Fruit fly (Drosophila melanogaster) whole organism, embryonic: ENCODE data around the gene CG14154.
A peak's percentile ranks its signal among the peaks of the same experiment; 100 is the strongest.

ENCODE experiments used
- Asciz ChIP-seq: fragments of 200-800 bp; sonication (Bioruptor generic); optimal IDR thresholded peaks from 2 replicates; lab custom pipeline; 2017; ENCODE audit warnings: missing biosample characterization, mild to moderate bottlenecking, missing genetic modification characterization, missing genetic modification reagents
- Awh ChIP-seq: fragments of 200-800 bp; sonication (Bioruptor generic); IDR thresholded peaks from 2 replicates; pipeline ENCODE4, ENCODE4 v1.3.6; 2022; ENCODE audit warnings: missing biosample characterization, missing genetic modification characterization
- B-H2 ChIP-seq: fragments of 200-800 bp; sonication (Bioruptor generic); optimal IDR thresholded peaks from 2 replicates; lab custom pipeline; 2018; ENCODE audit warnings: missing biosample characterization, mild to moderate bottlenecking, missing genetic modification characterization
- Bdp1 ChIP-seq: fragments of 200-800 bp; sonication (Bioruptor generic); optimal IDR thresholded peaks from 3 replicates; lab custom pipeline; 2016; ENCODE audit warnings: missing biosample characterization, missing genetic modification characterization
- CG10274 ChIP-seq: fragments of 200-800 bp; sonication (Bioruptor generic); optimal IDR thresholded peaks from 3 replicates; lab custom pipeline; 2017; ENCODE audit warnings: missing biosample characterization, mild to moderate bottlenecking, missing genetic modification characterization
- CG10321 ChIP-seq: fragments of 200-800 bp; sonication (Bioruptor generic); IDR thresholded peaks from 2 replicates; pipeline ENCODE4 v1.3.6; 2022; ENCODE audit warnings: missing biosample characterization, missing genetic modification characterization
- CG1233 ChIP-seq: fragments of 200-800 bp; sonication (Bioruptor generic); optimal IDR thresholded peaks from 4 replicates; lab custom pipeline; 2018; ENCODE audit warnings: missing biosample characterization, mild to moderate bottlenecking, missing genetic modification characterization
- CG13624 ChIP-seq: fragments of 200-800 bp; sonication (Bioruptor generic); optimal IDR thresholded peaks from 2 replicates; lab custom pipeline; 2016; ENCODE audit warnings: missing biosample characterization, missing genetic modification characterization
- CG15514 ChIP-seq: fragments of 200-800 bp; sonication (Bioruptor generic); optimal IDR thresholded peaks from 3 replicates; lab custom pipeline; 2017; ENCODE audit warnings: missing biosample characterization, missing genetic modification characterization, mild to moderate bottlenecking, moderate library complexity, missing genetic modification reagents
- CG17359 ChIP-seq: fragments of 200-800 bp; sonication (Bioruptor generic); optimal IDR thresholded peaks from 3 replicates; lab custom pipeline; 2018; ENCODE audit warnings: missing biosample characterization, mild to moderate bottlenecking, missing genetic modification characterization, moderate library complexity
- CG17361 ChIP-seq: fragments of 200-800 bp; sonication (Bioruptor generic); IDR thresholded peaks from 3 replicates; pipeline ENCODE4 v1.3.6; 2022; ENCODE audit warnings: missing biosample characterization, missing genetic modification characterization
- CG2678 ChIP-seq: fragments of 200-800 bp; sonication (Bioruptor generic); optimal IDR thresholded peaks from 3 replicates; lab custom pipeline; 2019; ENCODE audit warnings: missing biosample characterization, mild to moderate bottlenecking, missing genetic modification characterization, moderate library complexity
- CG2875 ChIP-seq: fragments of 200-800 bp; sonication (Bioruptor generic); optimal IDR thresholded peaks from 2 replicates; lab custom pipeline; 2017; ENCODE audit warnings: missing biosample characterization, mild to moderate bottlenecking, missing genetic modification characterization, missing genetic modification reagents
- CG3281 ChIP-seq: fragments of 200-800 bp; sonication (Bioruptor generic); optimal IDR thresholded peaks from 3 replicates; lab custom pipeline; 2017; ENCODE audit warnings: missing biosample characterization, mild to moderate bottlenecking, missing genetic modification characterization
- CG4707 ChIP-seq: fragments of 200-800 bp; sonication (Bioruptor generic); optimal IDR thresholded peaks from 2 replicates; lab custom pipeline; 2018; ENCODE audit warnings: missing biosample characterization, mild to moderate bottlenecking, missing genetic modification characterization, moderate library complexity
- CG7839 ChIP-seq: fragments of 200-800 bp; sonication (Bioruptor generic); optimal IDR thresholded peaks from 3 replicates; lab custom pipeline; 2018; ENCODE audit warnings: missing biosample characterization, mild to moderate bottlenecking, missing genetic modification characterization, moderate library complexity
- CG8089 ChIP-seq: fragments of 200-800 bp; sonication (Bioruptor generic); optimal IDR thresholded peaks from 3 replicates; lab custom pipeline; 2016; ENCODE audit warnings: missing biosample characterization, missing genetic modification characterization
- CG9797 ChIP-seq: fragments of 200-800 bp; sonication (Bioruptor generic); optimal IDR thresholded peaks from 3 replicates; lab custom pipeline; 2018; ENCODE audit warnings: missing biosample characterization, mild to moderate bottlenecking, missing genetic modification characterization
- CTCF ChIP-seq: fragments of 200-800 bp; sonication (Bioruptor generic); optimal IDR thresholded peaks from 2 replicates; lab custom pipeline; 2017; ENCODE audit warnings: missing biosample characterization, mild to moderate bottlenecking, missing genetic modification characterization, moderate library complexity
- Dip2 ChIP-seq: fragments of 200-800 bp; sonication (Bioruptor generic); IDR thresholded peaks from 2 replicates; pipeline ENCODE4 v1.3.6; 2022; ENCODE audit warnings: missing biosample characterization, missing genetic modification characterization
- Gsc ChIP-seq: fragments of 200-800 bp; sonication (Bioruptor generic); IDR thresholded peaks from 2 replicates; pipeline ENCODE4 v1.3.6; 2022; ENCODE audit warnings: missing biosample characterization, missing genetic modification characterization
- HLH54F ChIP-seq: fragments of 200-800 bp; sonication (Bioruptor generic); optimal IDR thresholded peaks from 3 replicates; lab custom pipeline; 2016; ENCODE audit warnings: missing biosample characterization, missing genetic modification characterization
- Lpt ChIP-seq: fragments of >200 bp; optimal IDR thresholded peaks from 2 replicates; lab custom pipeline; 2018; ENCODE audit warnings: missing biosample characterization, missing genetic modification characterization
- Mrtf ChIP-seq: fragments of 200-800 bp; sonication (Bioruptor generic); IDR thresholded peaks from 3 replicates; pipeline ENCODE4 v1.3.6; 2022; ENCODE audit warnings: missing biosample characterization, missing genetic modification characterization
- Side ChIP-seq: fragments of 200-800 bp; sonication (Bioruptor generic); optimal IDR thresholded peaks from 2 replicates; lab custom pipeline; 2016; ENCODE audit warnings: missing biosample characterization, missing genetic modification characterization
- Trl ChIP-seq, 3 experiments: fragments of >200 bp in 2 of 3; fragments of 200-800 bp in 1 of 3; sonication (Bioruptor generic) in 1 of 3; optimal IDR thresholded peaks; 2 replicates in 1 of 3; 3 replicates in 2 of 3; lab custom pipeline; 2016 to 2017; ENCODE audit warnings: missing biosample characterization in 1 of 3, missing genetic modification characterization in 1 of 3
- abd-A ChIP-seq: fragments of 200-800 bp; sonication (Bioruptor generic); optimal IDR thresholded peaks from 3 replicates; lab custom pipeline; 2019; ENCODE audit warnings: missing biosample characterization, mild to moderate bottlenecking, missing genetic modification characterization, moderate library complexity
- ac ChIP-seq: fragments of 200-800 bp; sonication (Bioruptor generic); optimal IDR thresholded peaks from 3 replicates; lab custom pipeline; 2017; ENCODE audit warnings: missing biosample characterization, mild to moderate bottlenecking, missing genetic modification characterization
- bbx ChIP-seq: fragments of 200-800 bp; sonication (Bioruptor generic); IDR thresholded peaks from 2 replicates; pipeline ENCODE4 v1.3.6; 2022; ENCODE audit warnings: missing biosample characterization, missing genetic modification characterization; ENCODE audit not compliant: partially characterized antibody
- bowl ChIP-seq: fragments of 200-800 bp; sonication (Bioruptor generic); IDR thresholded peaks from 2 replicates; pipeline ENCODE4 v1.3.6; 2022; ENCODE audit warnings: missing biosample characterization, missing genetic modification characterization
- cas ChIP-seq: fragments of 200-800 bp; sonication (Bioruptor generic); IDR thresholded peaks from 2 replicates; pipeline ENCODE4 v1.3.6; 2022; ENCODE audit warnings: missing biosample characterization, missing genetic modification characterization
- croc ChIP-seq: fragments of 200-800 bp; sonication (Bioruptor generic); conservative IDR thresholded peaks from 3 replicates; pipeline ENCODE4 v1.3.6; 2022; ENCODE audit warnings: missing biosample characterization, missing genetic modification characterization
- crol ChIP-seq: fragments of 200-800 bp; sonication (Bioruptor generic); IDR thresholded peaks from 2 replicates; pipeline ENCODE4 v1.3.6; 2022; ENCODE audit warnings: missing biosample characterization, missing genetic modification characterization
- dimm ChIP-seq: fragments of 200-800 bp; sonication (Bioruptor generic); IDR thresholded peaks from 2 replicates; pipeline ENCODE4 v1.3.6; 2022; ENCODE audit warnings: missing biosample characterization, missing genetic modification characterization
- dpn ChIP-seq, 2 experiments: fragments of 200-800 bp; sonication (Bioruptor generic); optimal IDR thresholded peaks; 3 replicates each; lab custom pipeline; 2016; ENCODE audit warnings: missing biosample characterization in 2 of 2, missing genetic modification characterization in 2 of 2
- fd102C ChIP-seq: fragments of 200-800 bp; sonication (Bioruptor generic); optimal IDR thresholded peaks from 2 replicates; lab custom pipeline; 2018; ENCODE audit warnings: missing biosample characterization, mild to moderate bottlenecking, missing genetic modification characterization, moderate library complexity
- fd64A ChIP-seq: fragments of 200-800 bp; sonication (Bioruptor generic); optimal IDR thresholded peaks from 3 replicates; lab custom pipeline; 2018; ENCODE audit warnings: missing biosample characterization, mild to moderate bottlenecking, missing genetic modification characterization
- ind ChIP-seq: fragments of 200-800 bp; sonication (Bioruptor generic); optimal IDR thresholded peaks from 3 replicates; lab custom pipeline; 2016; ENCODE audit warnings: missing biosample characterization, missing genetic modification characterization
- inv ChIP-seq: fragments of 200-800 bp; sonication (Bioruptor generic); IDR thresholded peaks from 2 replicates; pipeline ENCODE4 v1.3.6; 2022; ENCODE audit warnings: missing biosample characterization, missing genetic modification characterization; ENCODE audit not compliant: partially characterized antibody
- lbe ChIP-seq: fragments of 200-800 bp; sonication (Bioruptor generic); optimal IDR thresholded peaks from 2 replicates; lab custom pipeline; 2016; ENCODE audit warnings: missing biosample characterization, mild to moderate bottlenecking, missing genetic modification characterization
- lmd ChIP-seq: fragments of 200-800 bp; sonication (Bioruptor generic); IDR thresholded peaks from 2 replicates; pipeline ENCODE4 v1.3.6; 2022; ENCODE audit warnings: missing biosample characterization, missing genetic modification characterization
- lola ChIP-seq, 3 experiments: fragments of >200 bp in 2 of 3; fragments of 200-800 bp in 1 of 3; sonication (Bioruptor generic) in 1 of 3; optimal IDR thresholded peaks; 2 replicates each; lab custom pipeline; 2017 to 2019; ENCODE audit warnings: missing biosample characterization in 3 of 3, missing genetic modification characterization in 3 of 3, mild to moderate bottlenecking in 1 of 3, moderate library complexity in 1 of 3
- maf-S ChIP-seq: fragments of 200-800 bp; sonication (Bioruptor generic); optimal IDR thresholded peaks from 2 replicates; lab custom pipeline; 2016; ENCODE audit warnings: missing biosample characterization, missing genetic modification characterization
- pfk ChIP-seq: fragments of 200-800 bp; sonication (Bioruptor generic); optimal IDR thresholded peaks from 2 replicates; lab custom pipeline; 2018; ENCODE audit warnings: missing biosample characterization, mild to moderate bottlenecking, missing genetic modification characterization, moderate library complexity
- pita ChIP-seq: fragments of 200-800 bp; sonication (Bioruptor generic); optimal IDR thresholded peaks from 2 replicates; lab custom pipeline; 2017; ENCODE audit warnings: missing biosample characterization, mild to moderate bottlenecking, missing genetic modification characterization
- pros ChIP-seq: fragments of 200-800 bp; sonication (Bioruptor generic); optimal IDR thresholded peaks from 3 replicates; lab custom pipeline; 2019; ENCODE audit warnings: missing biosample characterization, mild to moderate bottlenecking, missing genetic modification characterization, moderate library complexity
- ranshi ChIP-seq: fragments of 200-800 bp; sonication (Bioruptor generic); IDR thresholded peaks from 2 replicates; pipeline ENCODE4 v1.3.6; 2022; ENCODE audit warnings: missing biosample characterization, missing genetic modification characterization
- sisA ChIP-seq: fragments of 200-800 bp; sonication (Bioruptor generic); IDR thresholded peaks from 2 replicates; pipeline ENCODE4 v1.3.6; 2022; ENCODE audit warnings: missing biosample characterization, missing genetic modification characterization
- sob ChIP-seq: fragments of 200-800 bp; sonication (Bioruptor generic); IDR thresholded peaks from 2 replicates; pipeline ENCODE4 v1.3.6; 2022; ENCODE audit warnings: missing biosample characterization, missing genetic modification characterization
- ttk ChIP-seq: fragments of 200-800 bp; sonication (Bioruptor generic); IDR thresholded peaks from 2 replicates; pipeline ENCODE4 v2.1.2; 2022; ENCODE audit warnings: missing biosample characterization, missing genetic modification characterization
- twi ChIP-seq: fragments of 200-800 bp; optimal IDR thresholded peaks from 2 replicates; lab custom pipeline; 2019; ENCODE audit warnings: missing biosample characterization, mild to moderate bottlenecking, missing genetic modification characterization, moderate library complexity

Gene CG14154

dm6 chr3L:10683899-10684340, 42.2 kb downstream of the CG14154 start (continued):
- TF ChIP-seq CG17359 (tag; lab: Kevin White, UChicago) (peak; percentile 80), lola (GFP tag; optimal IDR thresholded peaks at IDR 0.05; lab: Kevin White, UChicago) (peak in 1 of 3 experiments; percentile 23), CG7839 (tag; lab: Kevin White, UChicago) (peak; percentile 86), pita (GFP tag; lab: Kevin White, UChicago) (no peak), ac (GFP tag; lab: Kevin White, UChicago) (no peak), maf-S (peak; percentile 80), CG10321 (no peak), sob (GFP tag; lab: Robert Waterston, UW) (0 out of 2 replicates have a peak, but pooled peaks have one; percentile 53), Gsc (GFP tag; lab: Robert Waterston, UW) (no peak), Mrtf (GFP tag; lab: Robert Waterston, UW) (peak; percentile 64; the same call in 2 of the 3 replicates), Asciz (GFP tag; lab: Kevin White, UChicago) (peak; percentile 48), sisA (peak; percentile 80), ind (GFP tag; lab: Kevin White, UChicago) (peak; percentile 80), cas (GFP tag; lab: Robert Waterston, UW) (no peak), Bdp1 (GFP tag; lab: Kevin White, UChicago) (peak; percentile 9), CG10274 (GFP tag; lab: Kevin White, UChicago) (peak; percentile 18), Side (peak; percentile 77), lmd (GFP tag; lab: Robert Waterston, UW) (peak; percentile 75), CG2678 (tag; lab: Kevin White, UChicago) (peak; percentile 76), twi (tag; lab: Kevin White, UChicago) (no peak), CG17361 (GFP tag; lab: Robert Waterston, UW) (peak; percentile 84), pros (GFP tag; lab: Kevin White, UChicago) (no peak), Lpt (GFP tag; lab: Kevin White, UChicago) (no peak), dpn (GFP tag; optimal IDR thresholded peaks at IDR 0.05; lab: Kevin White, UChicago) (peak; percentile 53 to 74), bbx (GFP tag; lab: Robert Waterston, UW) (no peak), CG15514 (peak; percentile 52), lbe (GFP tag; lab: Kevin White, UChicago) (no peak), CG9797 (GFP tag; lab: Kevin White, UChicago) (no peak), CTCF (GFP tag; lab: Kevin White, UChicago) (peak; percentile 9), B-H2 (GFP tag; lab: Kevin White, UChicago) (no peak), fd64A (GFP tag; lab: Kevin White, UChicago) (no peak), Dip2 (no peak), Awh (GFP tag; lab: Robert Waterston, UW) (peak; percentile 61; the same call in 1 of the 2 replicates), ranshi (peak; percentile 71; the same call in 1 of the 2 replicates), ttk (GFP tag; lab: Robert Waterston, UW) (peak; percentile 54), CG1233 (GFP tag; lab: Kevin White, UChicago) (peak; percentile 58), CG4707 (GFP tag; lab: Kevin White, UChicago) (no peak), CG3281 (GFP tag; lab: Kevin White, UChicago) (peak; percentile 64), crol (GFP tag; lab: Robert Waterston, UW) (no peak), CG8089 (no peak), bowl (GFP tag; lab: Robert Waterston, UW) (0 out of 2 replicates have a peak, but pooled peaks have one; percentile 35), fd102C (no peak), pfk (GFP tag; lab: Kevin White, UChicago) (no peak), CG2875 (peak; percentile 67), CG13624 (GFP tag; lab: Kevin White, UChicago) (peak; percentile 47), dimm (no peak), croc (GFP tag; lab: Robert Waterston, UW) (peak; percentile 43; the same call in 1 of the 3 replicates), Trl (optimal IDR thresholded peaks at IDR 0.05; lab: Kevin White, UChicago) (no peak), Trl (GFP tag; optimal IDR thresholded peaks at IDR 0.05; lab: Kevin White, UChicago) (peak; percentile 82), inv (no peak), abd-A (tag; lab: Kevin White, UChicago) (no peak), HLH54F (GFP tag; lab: Kevin White, UChicago) (peak; percentile 36)
